Worm (Caenorhabditis elegans) whole organism, L4 larva: ENCODE measurements around the gene F57A8.1.
A peak's percentile ranks its signal among the peaks of the same experiment; 100 is the strongest.

Experiments used
- F10B5.3 ChIP-seq: sonication (generic microtip); optimal IDR thresholded peaks from 2 replicates; lab custom pipeline; 2016; ENCODE audit warnings: mild to moderate bottlenecking, missing genetic modification characterization, missing compliant biosample characterization
- F37D6.2 ChIP-seq: sonication (generic microtip); optimal IDR thresholded peaks from 2 replicates; lab custom pipeline; 2016; ENCODE audit warnings: mild to moderate bottlenecking, missing genetic modification characterization, missing compliant biosample characterization
- Y75B8A.6 ChIP-seq: fragments of 200-800 bp; sonication (Bioruptor generic); IDR thresholded peaks from 2 replicates; pipeline ENCODE4 v1.3.6; 2022; ENCODE audit warnings: missing genetic modification reagents, missing genetic modification characterization, missing compliant biosample characterization
- aly-2 ChIP-seq: sonication (generic microtip); optimal IDR thresholded peaks from 2 replicates; lab custom pipeline; 2018; ENCODE audit warnings: missing biosample characterization, missing genetic modification characterization
- arid-1 ChIP-seq: fragments of 200-800 bp; sonication (Bioruptor generic); conservative IDR thresholded peaks from 2 replicates; pipeline ENCODE4 v1.3.6; 2022; ENCODE audit warnings: missing genetic modification reagents, missing genetic modification characterization, missing compliant biosample characterization
- ceh-44 ChIP-seq: fragments of 200-800 bp; sonication (Bioruptor generic); IDR thresholded peaks from 2 replicates; pipeline ENCODE4 v1.3.6; 2022; ENCODE audit warnings: missing genetic modification reagents, missing genetic modification characterization, missing compliant biosample characterization
- ceh-62 ChIP-seq: sonication (generic microtip); optimal IDR thresholded peaks from 2 replicates; lab custom pipeline; 2017; ENCODE audit warnings: missing biosample characterization, missing genetic modification characterization
- cey-2 ChIP-seq: sonication (generic microtip); optimal IDR thresholded peaks from 3 replicates; lab custom pipeline; 2017; ENCODE audit warnings: missing genetic modification characterization, mild to moderate bottlenecking, missing compliant biosample characterization, antibody characterized with exemption, borderline replicate concordance; ENCODE audit not compliant: insufficient read depth
- daf-16 ChIP-seq, 3 experiments: sonication (generic microtip); optimal IDR thresholded peaks; 2 replicates each; lab custom pipeline; 2016 to 2017; ENCODE audit warnings: missing genetic modification characterization in 3 of 3, missing genetic modification reagents in 3 of 3, mild to moderate bottlenecking in 2 of 3, missing compliant biosample characterization in 2 of 3, missing biosample characterization in 1 of 3, moderate library complexity in 1 of 3
- dmd-6 ChIP-seq: fragments of 200-800 bp; sonication (Bioruptor generic); IDR thresholded peaks from 2 replicates; pipeline ENCODE4 v1.3.6; 2022; ENCODE audit warnings: missing genetic modification reagents, missing genetic modification characterization, missing compliant biosample characterization
- dpl-1 ChIP-seq: fragments of 150-350 bp; optimal IDR thresholded peaks from 2 replicates; lab custom pipeline; 2014; ENCODE audit warnings: missing biosample characterization, missing genetic modification reagents, missing genetic modification characterization
- dve-1 ChIP-seq: sonication (generic microtip); optimal IDR thresholded peaks from 2 replicates; lab custom pipeline; 2017; ENCODE audit warnings: antibody characterized with exemption, mild to moderate bottlenecking, missing genetic modification characterization, missing compliant biosample characterization; ENCODE audit not compliant: insufficient read depth
- fkh-10 ChIP-seq: fragments of 150-350 bp; optimal IDR thresholded peaks from 2 replicates; lab custom pipeline; 2014; ENCODE audit warnings: missing biosample characterization, missing genetic modification reagents, missing genetic modification characterization
- fos-1 ChIP-seq: fragments of 150-350 bp; optimal IDR thresholded peaks from 2 replicates; lab custom pipeline; 2014; ENCODE audit warnings: missing biosample characterization, missing genetic modification characterization
- hlh-11 ChIP-seq: fragments of 200-800 bp; sonication (Bioruptor generic); optimal IDR thresholded peaks from 2 replicates; lab custom pipeline; 2018; ENCODE audit warnings: mild to moderate bottlenecking, missing genetic modification characterization, missing compliant biosample characterization
- lin-1 ChIP-seq: fragments of 200-800 bp; sonication (Bioruptor generic); IDR thresholded peaks from 2 replicates; pipeline ENCODE4 v1.3.6; 2022; ENCODE audit warnings: missing genetic modification reagents, missing genetic modification characterization, missing compliant biosample characterization
- lin-13 ChIP-seq: fragments of 150-350 bp; optimal IDR thresholded peaks from 2 replicates; lab custom pipeline; 2014; ENCODE audit warnings: missing biosample characterization, missing genetic modification reagents, missing genetic modification characterization
- lin-29 ChIP-seq: fragments of 200-800 bp; sonication (Bioruptor generic); IDR thresholded peaks from 2 replicates; pipeline ENCODE4 v1.3.6; 2022; ENCODE audit warnings: missing genetic modification reagents, missing genetic modification characterization, missing compliant biosample characterization
- lin-38 ChIP-seq: fragments of 200-800 bp; sonication (Bioruptor generic); IDR thresholded peaks from 2 replicates; pipeline ENCODE4 v1.3.6; 2022; ENCODE audit warnings: missing genetic modification reagents, missing genetic modification characterization, missing compliant biosample characterization
- madf-5 ChIP-seq, 2 experiments: fragments of 200-800 bp; sonication (Bioruptor generic); IDR thresholded peaks; 2 replicates each; pipeline ENCODE4 v1.3.6; 2022; ENCODE audit warnings: missing compliant biosample characterization in 2 of 2, missing genetic modification characterization in 2 of 2
- mxl-3 ChIP-seq: fragments of 200-800 bp; sonication (Bioruptor generic); optimal IDR thresholded peaks from 2 replicates; lab custom pipeline; 2018; ENCODE audit warnings: mild to moderate bottlenecking, missing genetic modification characterization, missing compliant biosample characterization
- nhr-102 ChIP-seq: sonication (generic microtip); optimal IDR thresholded peaks from 2 replicates; lab custom pipeline; 2016; ENCODE audit warnings: mild to moderate bottlenecking, missing genetic modification characterization, moderate library complexity, missing compliant biosample characterization
- nhr-11 ChIP-seq: fragments of 150-350 bp; optimal IDR thresholded peaks from 2 replicates; lab custom pipeline; 2014; ENCODE audit warnings: missing biosample characterization, missing genetic modification characterization
- nhr-111 ChIP-seq: fragments of 200-800 bp; sonication (Bioruptor generic); optimal IDR thresholded peaks from 2 replicates; lab custom pipeline; 2018; ENCODE audit warnings: mild to moderate bottlenecking, missing genetic modification characterization, missing compliant biosample characterization
- nhr-25 ChIP-seq: sonication (generic microtip); optimal IDR thresholded peaks from 2 replicates; lab custom pipeline; 2017; ENCODE audit warnings: missing genetic modification characterization, mild to moderate bottlenecking, missing compliant biosample characterization, antibody characterized with exemption, moderate library complexity, borderline replicate concordance; ENCODE audit not compliant: insufficient read depth
- nhr-28 ChIP-seq: fragments of 150-350 bp; optimal IDR thresholded peaks from 2 replicates; lab custom pipeline; 2014; ENCODE audit warnings: missing biosample characterization, missing genetic modification characterization
- nhr-42 ChIP-seq: fragments of 200-800 bp; sonication (Bioruptor generic); IDR thresholded peaks from 2 replicates; pipeline ENCODE4 v1.3.6; 2022; ENCODE audit warnings: missing genetic modification characterization, missing compliant biosample characterization
- nhr-76 ChIP-seq: fragments of 150-350 bp; optimal IDR thresholded peaks from 2 replicates; lab custom pipeline; 2014; ENCODE audit warnings: missing biosample characterization, missing genetic modification characterization
- nhr-77 ChIP-seq: fragments of 150-350 bp; optimal IDR thresholded peaks from 2 replicates; lab custom pipeline; 2014; ENCODE audit warnings: missing biosample characterization, missing genetic modification characterization
- pha-4 ChIP-seq, 2 experiments: fragments of 150-350 bp in 1 of 2; fragments of 200-800 bp in 1 of 2; sonication (Bioruptor generic) in 1 of 2; IDR thresholded peaks in 1 of 2; optimal IDR thresholded peaks in 1 of 2; 2 replicates each; pipeline versions ENCODE4 v1.3.6 to Lab custom; 2014 to 2022; ENCODE audit warnings: missing genetic modification characterization in 2 of 2, missing genetic modification reagents in 2 of 2, missing biosample characterization in 1 of 2, missing compliant biosample characterization in 1 of 2
- pqm-1 ChIP-seq: sonication (generic microtip); optimal IDR thresholded peaks from 2 replicates; lab custom pipeline; 2017; ENCODE audit warnings: missing biosample characterization, missing genetic modification characterization
- skn-1 ChIP-seq: fragments of 150-350 bp; optimal IDR thresholded peaks from 2 replicates; lab custom pipeline; 2014; ENCODE audit warnings: missing biosample characterization, missing genetic modification characterization
- snpc-1.2 ChIP-seq: fragments of 200-800 bp; sonication (Bioruptor generic); IDR thresholded peaks from 2 replicates; pipeline ENCODE4 v1.3.6; 2022; ENCODE audit warnings: missing genetic modification reagents, missing genetic modification characterization, missing compliant biosample characterization
- tra-1 ChIP-seq: fragments of 200-800 bp; sonication (Bioruptor generic); IDR thresholded peaks from 2 replicates; pipeline ENCODE4 v1.3.6; 2022; ENCODE audit warnings: missing genetic modification reagents, missing genetic modification characterization, missing compliant biosample characterization
- unc-130 ChIP-seq: sonication (generic microtip); optimal IDR thresholded peaks from 2 replicates; lab custom pipeline; 2016; ENCODE audit warnings: missing genetic modification reagents, missing genetic modification characterization, missing compliant biosample characterization
- unc-62 ChIP-seq, 3 experiments: fragments of 150-350 bp in 1 of 3; sonication (generic microtip); optimal IDR thresholded peaks in 2 of 3; peaks in 1 of 3; 1 replicate in 1 of 3; 2 replicates in 2 of 3; lab custom pipeline; 2014 to 2017; ENCODE audit warnings: missing biosample characterization in 3 of 3, missing genetic modification characterization in 3 of 3, missing genetic modification reagents in 3 of 3, missing genotype in 1 of 3
- zag-1 ChIP-seq: fragments of 150-350 bp; optimal IDR thresholded peaks from 2 replicates; lab custom pipeline; 2014; ENCODE audit warnings: missing biosample characterization, missing genetic modification characterization
- ztf-11 ChIP-seq: fragments of 150-350 bp; optimal IDR thresholded peaks from 2 replicates; lab custom pipeline; 2014; ENCODE audit warnings: missing biosample characterization, missing genetic modification characterization

Gene F57A8.1

ce11 chrV:10080905-10081304 is 43.8 kb downstream of the F57A8.1 start:
- TF ChIP-seq unc-130 (GFP tag; lab: Kevin White, UChicago) (no peak), unc-62 (GFP tag; optimal IDR thresholded peaks at IDR 0.05 in 1 of 2; lab: Kevin White, UChicago) (peak in 1 of 2 experiments; percentile 94), unc-62 (tag; optimal IDR thresholded peaks at IDR 0.05; lab: Kevin White, UChicago) (no peak), arid-1 (GFP tag; lab: Robert Waterston, UW) (no peak), dmd-6 (GFP tag; lab: Robert Waterston, UW) (no peak)

ce11 chrV:10081636-10082035 is 44.5 kb downstream of the F57A8.1 start, which contains the start of gene nhr-205:
TSS of gene nhr-205 (minus strand) at chrV:10081776.
- TF ChIP-seq tra-1 = no peak
- peak; percentile 89 for TF ChIP-seq nhr-77
- TF ChIP-seq aly-2 (tag; lab: Kevin White, UChicago) = no peak
- TF ChIP-seq fkh-10 (GFP tag; lab: Kevin White, UChicago) = no peak
- TF ChIP-seq nhr-28 (tag; lab: Kevin White, UChicago) = peak; percentile 89
- no peak for TF ChIP-seq F37D6.2 (tag; lab: Kevin White, UChicago)

ce11 chrV:10083999-10084468 is 46.9 kb downstream of the F57A8.1 start, which contains the start of gene nhr-12:
TSS of gene nhr-12 (minus strand) at chrV:10084049.
- TF ChIP-seq nhr-102 (peak; percentile 10), daf-16 (GFP tag; optimal IDR thresholded peaks at IDR 0.05; lab: Kevin White, UChicago) (no peak), daf-16 (tag; optimal IDR thresholded peaks at IDR 0.05; lab: Kevin White, UChicago) (peak; percentile 59), nhr-11 (tag; lab: Kevin White, UChicago) (peak; percentile 0), dmd-6 (GFP tag; lab: Robert Waterston, UW) (0 out of 2 replicates have a peak, but pooled peaks have one; percentile 22), skn-1 (tag; lab: Kevin White, UChicago) (no peak), dve-1 (tag; lab: Kevin White, UChicago) (peak; percentile 65), nhr-28 (tag; lab: Kevin White, UChicago) (peak; percentile 91), aly-2 (tag; lab: Kevin White, UChicago) (no peak), cey-2 (tag; lab: Kevin White, UChicago) (no peak), unc-62 (GFP tag; optimal IDR thresholded peaks at IDR 0.05 in 1 of 2; lab: Kevin White, UChicago) (peak in 1 of 2 experiments; percentile 10), unc-62 (tag; optimal IDR thresholded peaks at IDR 0.05; lab: Kevin White, UChicago) (no peak), mxl-3 (GFP tag; lab: Kevin White, UChicago) (no peak)

DNA sequence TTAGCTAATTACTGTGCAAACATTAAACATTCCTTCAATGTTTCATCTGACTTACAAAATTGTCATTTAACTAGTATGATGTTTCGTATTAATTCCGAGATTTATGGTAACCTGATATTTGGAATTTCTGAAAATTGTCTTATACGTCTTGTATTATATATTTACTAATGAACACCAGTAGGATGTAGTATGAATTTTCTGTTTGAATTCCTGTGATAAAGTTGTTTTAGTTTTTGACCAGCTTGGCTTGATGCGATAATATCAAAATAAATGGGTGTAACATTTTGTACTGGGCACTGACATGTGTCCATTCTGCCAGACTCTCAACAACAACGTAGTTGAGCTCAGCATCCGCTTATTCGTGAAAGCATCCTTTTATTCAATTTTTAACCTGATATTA is 47.7 kb downstream of the F57A8.1 start, which contains the start of gene R04B5.6:
TSS of gene R04B5.6 (plus strand) at position 301 of the 400 bp plus-strand sequence.
- TF ChIP-seq Y75B8A.6 (GFP tag; lab: Robert Waterston, UW) (no peak), lin-1 (no peak)

DNA sequence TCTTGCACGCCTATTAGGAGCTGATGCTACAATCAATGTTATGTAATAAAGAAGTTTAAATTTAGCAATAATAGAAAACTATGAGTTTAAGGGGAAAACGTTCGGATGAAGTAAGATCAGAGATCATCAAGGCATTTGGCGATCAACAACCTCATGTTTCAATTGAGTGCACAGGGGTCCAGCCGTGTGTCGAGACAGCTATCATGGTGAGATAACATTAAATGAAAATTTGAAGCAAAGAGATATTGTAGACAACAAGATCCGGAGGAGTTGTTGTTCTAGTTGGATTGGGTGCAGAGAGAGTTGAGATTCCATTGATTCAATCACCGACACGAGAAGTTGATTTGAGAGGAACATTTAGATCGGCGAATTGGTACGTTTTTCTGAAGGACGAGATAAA is 49.0 kb downstream of the F57A8.1 start:
- no peak for TF ChIP-seq zag-1 (tag; lab: Kevin White, UChicago)
- no peak for TF ChIP-seq pha-4 (GFP tag; IDR thresholded peaks at IDR 0.05; lab: Robert Waterston, UW)
- TF ChIP-seq pha-4 (tag; optimal IDR thresholded peaks at IDR 0.05; lab: Kevin White, UChicago) = no peak
- peak in 1 of 2 experiments; percentile 72 for TF ChIP-seq daf-16 (GFP tag; optimal IDR thresholded peaks at IDR 0.05; lab: Kevin White, UChicago)
- no peak for TF ChIP-seq daf-16 (tag; optimal IDR thresholded peaks at IDR 0.05; lab: Kevin White, UChicago)

ce11 chrV:10087103-10087502 is 50.0 kb downstream of the F57A8.1 start, which contains the start of gene R04B5.5:
TSS of gene R04B5.5 (plus strand) at chrV:10087480.
- no peak for TF ChIP-seq lin-29
- no peak for TF ChIP-seq ztf-11 (tag; lab: Kevin White, UChicago)
- TF ChIP-seq hlh-11 (tag; lab: Kevin White, UChicago) = peak; percentile 74
- no peak for TF ChIP-seq ceh-62 (tag; lab: Kevin White, UChicago)
- no peak for TF ChIP-seq F10B5.3 (tag; lab: Kevin White, UChicago)
- TF ChIP-seq nhr-25 (tag; lab: Kevin White, UChicago) = no peak
- no peak for TF ChIP-seq daf-16 (GFP tag; optimal IDR thresholded peaks at IDR 0.05; lab: Kevin White, UChicago)
- TF ChIP-seq daf-16 (tag; optimal IDR thresholded peaks at IDR 0.05; lab: Kevin White, UChicago) = peak; percentile 70
- no peak for TF ChIP-seq lin-38
- no peak for TF ChIP-seq nhr-76 (tag; lab: Kevin White, UChicago)
- peak; percentile 37 for TF ChIP-seq pqm-1 (tag; lab: Kevin White, UChicago)
- no peak for TF ChIP-seq nhr-111 (GFP tag; lab: Kevin White, UChicago)
- no peak for TF ChIP-seq madf-5 (GFP tag; IDR thresholded peaks at IDR 0.05; lab: Robert Waterston, UW)
- TF ChIP-seq skn-1 (tag; lab: Kevin White, UChicago) = no peak
- no peak for TF ChIP-seq dpl-1 (GFP tag; lab: Kevin White, UChicago)
- TF ChIP-seq fos-1 (tag; lab: Kevin White, UChicago) = no peak
- TF ChIP-seq lin-13 (GFP tag; lab: Kevin White, UChicago) = no peak
- TF ChIP-seq snpc-1.2 (GFP tag; lab: Robert Waterston, UW) = no peak
- no peak for TF ChIP-seq nhr-42
- no peak for TF ChIP-seq ceh-44 (GFP tag; lab: Robert Waterston, UW)
